Fruit fly (Drosophila melanogaster): ENCODE measurements around the gene Qsox4.

The Qsox4 gene

dm6 chr3R:23724843-23725506 lies 22.4 kb downstream of the Qsox4 start:
- TF ChIP-seq insv (optimal IDR thresholded peaks at IDR 0.05): no peak
- TF ChIP-seq Sin3A (optimal IDR thresholded peaks at IDR 0.05): no peak
- TF ChIP-seq ttk (optimal IDR thresholded peaks at IDR 0.05): no peak
- TF ChIP-seq h (optimal IDR thresholded peaks at IDR 0.05): no peak
- no peak for TF ChIP-seq Myc (optimal IDR thresholded peaks at IDR 0.05)
- TF ChIP-seq psq (optimal IDR thresholded peaks at IDR 0.05): no peak

DNA sequence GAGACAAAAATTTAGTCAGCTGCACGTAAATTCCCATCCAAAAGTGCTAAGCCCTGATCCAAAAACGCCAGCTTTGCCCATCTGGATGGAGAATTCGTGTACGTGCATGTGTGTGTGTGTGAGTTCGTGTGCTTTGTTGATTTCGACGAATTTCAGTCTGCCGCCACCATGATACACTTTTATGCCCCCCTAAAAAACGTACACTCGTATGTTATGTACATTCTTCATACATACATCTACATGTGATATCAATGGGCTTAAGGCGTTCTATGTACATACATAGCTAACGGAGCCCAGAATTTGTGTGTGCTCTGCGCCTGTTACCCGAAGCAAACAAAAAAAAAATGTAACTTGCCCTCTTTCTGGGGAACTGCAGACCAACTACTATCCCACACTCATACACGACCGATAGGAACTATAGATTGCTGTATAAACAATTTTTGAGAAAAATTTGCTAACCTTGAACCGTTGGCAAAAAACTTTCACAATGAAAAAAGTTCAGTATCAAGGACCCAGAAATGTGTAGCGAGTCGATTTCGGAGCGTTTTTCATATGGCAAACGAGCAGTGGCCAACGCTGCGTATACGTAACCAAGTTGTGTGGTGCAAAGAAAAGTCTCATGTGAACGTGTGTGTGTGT lies 23.3 kb downstream of the Qsox4 start:
- TF ChIP-seq Sin3A (optimal IDR thresholded peaks at IDR 0.05): no peak
- TF ChIP-seq insv (optimal IDR thresholded peaks at IDR 0.05): no peak
- TF ChIP-seq ttk (optimal IDR thresholded peaks at IDR 0.05): no peak
- no peak for TF ChIP-seq Myc (optimal IDR thresholded peaks at IDR 0.05)
- no peak for TF ChIP-seq h (optimal IDR thresholded peaks at IDR 0.05)
- TF ChIP-seq psq (optimal IDR thresholded peaks at IDR 0.05): no peak

- no peak for TF ChIP-seq Myc (optimal IDR thresholded peaks at IDR 0.05)
- TF ChIP-seq h (optimal IDR thresholded peaks at IDR 0.05): no peak
- TF ChIP-seq Sin3A (optimal IDR thresholded peaks at IDR 0.05): no peak
- no peak for TF ChIP-seq psq (optimal IDR thresholded peaks at IDR 0.05)
- no peak for TF ChIP-seq ttk (optimal IDR thresholded peaks at IDR 0.05)
- TF ChIP-seq insv (optimal IDR thresholded peaks at IDR 0.05): no peak
These were observed 24.2 kb downstream of the Qsox4 start for dm6 chr3R:23726740-23727139.

DNA sequence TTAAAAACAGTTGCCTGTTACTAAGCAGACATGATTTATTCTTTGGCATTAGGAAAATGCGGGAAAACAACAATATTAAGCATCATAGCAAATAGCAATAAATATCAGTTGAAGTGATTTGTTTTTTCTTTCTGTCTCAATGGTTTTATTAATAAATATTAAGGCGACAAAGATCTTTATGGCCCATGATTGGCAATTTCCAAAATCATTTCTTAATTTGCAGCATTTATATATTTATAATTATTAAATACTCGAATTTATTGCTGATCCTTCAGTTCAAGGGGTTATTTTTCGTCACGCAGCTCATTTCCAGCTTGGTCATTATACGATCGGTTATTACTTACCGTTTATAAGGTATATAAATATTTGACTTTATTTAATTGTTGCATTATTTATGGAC lies 25.1 kb downstream of the Qsox4 start:
- no peak for TF ChIP-seq h (optimal IDR thresholded peaks at IDR 0.05)
- TF ChIP-seq ttk (optimal IDR thresholded peaks at IDR 0.05): no peak
- TF ChIP-seq psq (optimal IDR thresholded peaks at IDR 0.05): no peak
- TF ChIP-seq Myc (optimal IDR thresholded peaks at IDR 0.05): no peak

DNA sequence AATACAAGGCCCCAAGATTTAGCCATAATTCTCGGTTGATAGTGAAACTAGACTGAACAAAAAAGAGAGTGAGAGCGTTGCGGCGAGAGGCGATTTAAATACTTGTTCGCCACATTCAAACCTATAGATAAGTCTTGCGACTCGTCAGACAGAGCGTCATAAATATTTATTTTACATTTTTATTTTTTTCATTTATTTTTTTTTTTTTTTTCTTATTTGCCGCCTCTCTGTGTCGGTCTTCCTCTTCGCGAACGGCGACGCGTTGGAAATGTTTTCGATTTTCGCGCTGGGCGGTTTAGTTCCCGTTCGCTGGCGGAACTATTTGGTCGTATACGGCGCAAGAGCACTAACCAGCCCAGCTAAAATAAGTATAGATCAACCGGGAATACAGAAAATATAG lies 25.5 kb downstream of the Qsox4 start:
- TF ChIP-seq ttk (optimal IDR thresholded peaks at IDR 0.05) (no peak), h (optimal IDR thresholded peaks at IDR 0.05) (no peak), Sin3A (optimal IDR thresholded peaks at IDR 0.05) (no peak), psq (optimal IDR thresholded peaks at IDR 0.05) (no peak), insv (optimal IDR thresholded peaks at IDR 0.05) (no peak), Myc (optimal IDR thresholded peaks at IDR 0.05) (no peak)

dm6 chr3R:23729066-23729465 lies 26.5 kb downstream of the Qsox4 start:
- TF ChIP-seq h (optimal IDR thresholded peaks at IDR 0.05): no peak
- TF ChIP-seq Myc (optimal IDR thresholded peaks at IDR 0.05): no peak

DNA sequence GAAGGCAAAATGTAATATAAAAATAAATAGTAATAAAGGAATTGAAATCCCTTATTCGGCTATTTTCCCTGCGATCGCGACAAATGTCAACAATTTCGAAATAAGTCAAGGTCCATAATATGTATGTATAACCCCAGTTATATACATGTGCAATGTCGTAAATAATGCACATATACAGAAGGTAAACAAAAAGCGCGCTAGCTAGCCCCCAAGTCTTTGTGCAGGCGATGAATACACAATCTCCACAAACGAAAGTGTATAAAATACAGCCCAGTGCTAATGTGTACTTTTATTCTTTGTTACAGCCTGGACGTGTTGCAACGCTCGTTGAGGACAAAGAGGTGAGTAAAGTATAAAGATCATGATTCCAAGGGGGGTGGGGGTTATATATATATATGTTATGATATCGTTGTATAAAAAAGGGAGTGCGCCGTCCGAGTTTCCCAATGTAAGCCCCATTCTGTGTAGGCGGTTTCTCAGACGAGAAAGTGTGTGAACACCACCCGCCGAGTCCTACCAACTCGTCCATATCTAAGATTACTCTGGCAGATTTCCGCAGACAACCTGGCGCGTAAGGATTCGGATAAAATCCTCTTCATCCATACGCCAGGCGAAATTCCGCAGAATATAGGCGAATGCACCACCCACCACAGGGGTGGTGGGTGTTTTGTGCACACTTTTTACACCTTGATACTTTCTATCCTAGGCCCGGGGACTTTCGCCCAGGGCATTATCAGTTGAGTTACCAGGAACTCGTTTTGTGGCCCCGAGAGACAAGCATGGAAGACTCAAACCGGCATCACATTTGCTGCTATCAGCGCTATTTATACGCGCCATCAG lies 27.3 kb downstream of the Qsox4 start:
- TF ChIP-seq Myc (optimal IDR thresholded peaks at IDR 0.05): no peak
- TF ChIP-seq ttk (optimal IDR thresholded peaks at IDR 0.05): no peak
- no peak for TF ChIP-seq Sin3A (optimal IDR thresholded peaks at IDR 0.05)
- TF ChIP-seq insv (optimal IDR thresholded peaks at IDR 0.05): no peak
- TF ChIP-seq psq (optimal IDR thresholded peaks at IDR 0.05): no peak
- no peak for TF ChIP-seq h (optimal IDR thresholded peaks at IDR 0.05)

- TF ChIP-seq ttk (optimal IDR thresholded peaks at IDR 0.05) (no peak), insv (optimal IDR thresholded peaks at IDR 0.05) (no peak), h (optimal IDR thresholded peaks at IDR 0.05) (no peak), Myc (optimal IDR thresholded peaks at IDR 0.05) (no peak), Sin3A (optimal IDR thresholded peaks at IDR 0.05) (no peak), psq (optimal IDR thresholded peaks at IDR 0.05) (no peak)
These were observed 27.9 kb downstream of the Qsox4 start for dm6 chr3R:23730472-23730801.

dm6 chr3R:23732533-23732932 lies 30.0 kb downstream of the Qsox4 start:
- no peak for TF ChIP-seq ttk (optimal IDR thresholded peaks at IDR 0.05)

DNA sequence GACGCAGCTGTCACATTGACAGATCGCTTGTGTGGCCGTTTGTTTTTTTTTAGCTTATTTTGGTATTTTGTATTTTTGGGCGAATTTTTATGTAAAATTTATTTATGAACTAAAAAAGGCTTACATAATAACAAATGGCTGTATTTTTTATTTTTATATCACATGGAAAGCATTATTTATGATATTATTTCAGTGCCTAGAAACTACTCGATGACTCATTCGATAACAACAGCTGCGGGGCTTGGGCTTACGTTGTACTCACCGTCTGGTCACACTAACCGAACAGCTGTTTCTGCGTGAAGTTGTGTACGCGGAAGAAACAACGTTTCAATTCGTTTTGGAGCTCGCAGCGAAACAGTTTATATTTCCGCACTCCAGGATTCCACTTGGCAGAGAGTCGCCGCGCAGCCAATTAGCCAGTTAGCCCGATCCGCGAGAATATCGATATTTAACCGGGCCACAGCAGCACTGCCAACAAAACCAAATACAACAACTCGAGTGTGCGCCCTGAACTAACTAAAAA lies 30.5 kb downstream of the Qsox4 start, which contains the start of the genes Hmgcr and Rpn9:
Hmgcr (plus strand) TSS at position 335 of the 523 bp plus-strand sequence.
Rpn9 (minus strand) TSS at position 473 of the 523 bp plus-strand sequence.
- TF ChIP-seq psq (optimal IDR thresholded peaks at IDR 0.05) (peak; percentile 83), h (optimal IDR thresholded peaks at IDR 0.05) (no peak)

dm6 chr3R:23733771-23734170 lies 31.2 kb downstream of the Qsox4 start:
- TF ChIP-seq Sin3A (optimal IDR thresholded peaks at IDR 0.05): no peak
- no peak for TF ChIP-seq insv (optimal IDR thresholded peaks at IDR 0.05)
- no peak for TF ChIP-seq psq (optimal IDR thresholded peaks at IDR 0.05)
- no peak for TF ChIP-seq ttk (optimal IDR thresholded peaks at IDR 0.05)
- no peak for TF ChIP-seq Myc (optimal IDR thresholded peaks at IDR 0.05)
- TF ChIP-seq h (optimal IDR thresholded peaks at IDR 0.05): no peak

dm6 chr3R:23734573-23735404 lies 32.2 kb downstream of the Qsox4 start:
- TF ChIP-seq h (optimal IDR thresholded peaks at IDR 0.05) (no peak), Myc (optimal IDR thresholded peaks at IDR 0.05) (no peak), insv (optimal IDR thresholded peaks at IDR 0.05) (no peak), Sin3A (optimal IDR thresholded peaks at IDR 0.05) (no peak), psq (optimal IDR thresholded peaks at IDR 0.05) (no peak), ttk (optimal IDR thresholded peaks at IDR 0.05) (no peak)

All from Kc167 (cell line).